Fruit fly (Drosophila melanogaster) whole organism, embryonic: Measurements from ENCODE around the gene Tet.
A peak's percentile ranks its signal among the peaks of the same experiment; 100 is the strongest.

Experiments
- Bteb2 ChIP-seq: fragments of 200-800 bp; sonication (Bioruptor generic); optimal IDR thresholded peaks from 2 replicates; lab custom pipeline; 2016; ENCODE audit warnings: missing biosample characterization, missing genetic modification characterization
- CG10147 ChIP-seq: fragments of 200-800 bp; sonication (Bioruptor generic); optimal IDR thresholded peaks from 2 replicates; lab custom pipeline; 2019; ENCODE audit warnings: missing biosample characterization, mild to moderate bottlenecking, missing genetic modification characterization, moderate library complexity
- CG11093 ChIP-seq: fragments of 200-800 bp; sonication (Bioruptor generic); IDR thresholded peaks from 3 replicates; pipeline ENCODE4 v1.3.6; 2022; ENCODE audit warnings: missing biosample characterization, missing genetic modification characterization
- CG11504 ChIP-seq: fragments of 200-800 bp; sonication (Bioruptor generic); optimal IDR thresholded peaks from 3 replicates; lab custom pipeline; 2019; ENCODE audit warnings: missing biosample characterization, mild to moderate bottlenecking, missing genetic modification characterization, moderate library complexity
- CG12071 ChIP-seq: fragments of 200-800 bp; sonication (Bioruptor generic); optimal IDR thresholded peaks from 3 replicates; lab custom pipeline; 2018; ENCODE audit warnings: missing biosample characterization, mild to moderate bottlenecking, missing genetic modification characterization
- CG12155 ChIP-seq: fragments of 200-800 bp; sonication (Bioruptor generic); optimal IDR thresholded peaks from 3 replicates; lab custom pipeline; 2016; ENCODE audit warnings: missing biosample characterization, missing genetic modification characterization
- CG12236 ChIP-seq: fragments of 200-800 bp; sonication (Bioruptor generic); optimal IDR thresholded peaks from 2 replicates; lab custom pipeline; 2016; ENCODE audit warnings: missing biosample characterization, missing genetic modification characterization
- CG12659 ChIP-seq: fragments of 200-800 bp; sonication (Bioruptor generic); optimal IDR thresholded peaks from 3 replicates; lab custom pipeline; 2017; ENCODE audit warnings: mild to moderate bottlenecking, missing biosample characterization, missing genetic modification reagents, missing genetic modification characterization
- CG14441 ChIP-seq: fragments of 200-800 bp; sonication (Bioruptor generic); IDR thresholded peaks from 2 replicates; pipeline ENCODE4 v1.3.6; 2022; ENCODE audit warnings: missing biosample characterization, missing genetic modification characterization
- CG17328 ChIP-seq: fragments of 200-800 bp; sonication (Bioruptor generic); IDR thresholded peaks from 2 replicates; pipeline ENCODE4 v1.3.6; 2022; ENCODE audit warnings: missing biosample characterization, missing genetic modification characterization
- CG1832 ChIP-seq: fragments of 200-800 bp; sonication (Bioruptor generic); optimal IDR thresholded peaks from 2 replicates; lab custom pipeline; 2017; ENCODE audit warnings: missing biosample characterization, mild to moderate bottlenecking, missing genetic modification characterization, inconsistent platforms
- CG3838 ChIP-seq: fragments of 200-800 bp; sonication (Bioruptor generic); optimal IDR thresholded peaks from 3 replicates; lab custom pipeline; 2016; ENCODE audit warnings: missing biosample characterization, missing genetic modification characterization
- CG4820 ChIP-seq: fragments of 200-800 bp; sonication (Bioruptor generic); optimal IDR thresholded peaks from 3 replicates; lab custom pipeline; 2016; ENCODE audit warnings: missing biosample characterization, missing genetic modification characterization
- CG4854 ChIP-seq: fragments of 200-800 bp; sonication (Bioruptor generic); optimal IDR thresholded peaks from 2 replicates; lab custom pipeline; 2016; ENCODE audit warnings: missing biosample characterization, missing genetic modification characterization, inconsistent platforms
- CG5953 ChIP-seq: fragments of 200-800 bp; sonication (Bioruptor generic); IDR thresholded peaks from 2 replicates; pipeline ENCODE4 v1.3.6; 2022; ENCODE audit warnings: missing biosample characterization, missing genetic modification characterization
- CG6854 ChIP-seq: fragments of 200-800 bp; sonication (Bioruptor generic); optimal IDR thresholded peaks from 3 replicates; lab custom pipeline; 2017; ENCODE audit warnings: missing biosample characterization, mild to moderate bottlenecking, missing genetic modification characterization
- CG7271 ChIP-seq: fragments of 200-800 bp; sonication (Bioruptor generic); optimal IDR thresholded peaks from 2 replicates; lab custom pipeline; 2018; ENCODE audit warnings: missing biosample characterization, mild to moderate bottlenecking, missing genetic modification characterization, moderate library complexity
- CG7839 ChIP-seq: fragments of 200-800 bp; sonication (Bioruptor generic); optimal IDR thresholded peaks from 3 replicates; lab custom pipeline; 2018; ENCODE audit warnings: missing biosample characterization, mild to moderate bottlenecking, missing genetic modification characterization, moderate library complexity
- CG7963 ChIP-seq: fragments of 200-800 bp; sonication (Bioruptor generic); IDR thresholded peaks from 3 replicates; pipeline ENCODE4 v1.3.6; 2022; ENCODE audit warnings: missing biosample characterization, missing genetic modification characterization; ENCODE audit not compliant: partially characterized antibody
- Chrac-16 ChIP-seq: fragments of 200-800 bp; sonication (Bioruptor generic); optimal IDR thresholded peaks from 3 replicates; lab custom pipeline; 2016; ENCODE audit warnings: missing biosample characterization, missing genetic modification characterization
- Dbx ChIP-seq: fragments of 200-800 bp; sonication (Bioruptor generic); IDR thresholded peaks from 3 replicates; pipeline ENCODE4 v1.3.6; 2022; ENCODE audit warnings: missing biosample characterization, missing genetic modification characterization
- Deaf1 ChIP-seq: fragments of 200-800 bp; optimal IDR thresholded peaks from 3 replicates; lab custom pipeline; 2019; ENCODE audit warnings: missing biosample characterization, mild to moderate bottlenecking, missing genetic modification characterization, moderate library complexity
- Dref ChIP-seq: fragments of 200-800 bp; sonication (Bioruptor generic); IDR thresholded peaks from 2 replicates; pipeline ENCODE4 v1.3.6; 2022; ENCODE audit warnings: missing biosample characterization, missing genetic modification characterization
- HLH4C ChIP-seq: fragments of 200-800 bp; sonication (Bioruptor generic); IDR thresholded peaks from 3 replicates; pipeline ENCODE4 v1.3.6; 2022; ENCODE audit warnings: missing biosample characterization, missing genetic modification characterization; ENCODE audit not compliant: partially characterized antibody
- Hr39 ChIP-seq: fragments of >200 bp; optimal IDR thresholded peaks from 2 replicates; lab custom pipeline; 2017
- Mes4 ChIP-seq: fragments of 200-800 bp; sonication (Bioruptor generic); optimal IDR thresholded peaks from 2 replicates; lab custom pipeline; 2016; ENCODE audit warnings: missing biosample characterization, missing genetic modification characterization
- NC2α ChIP-seq: fragments of 200-800 bp; sonication (Bioruptor generic); optimal IDR thresholded peaks from 2 replicates; lab custom pipeline; 2016; ENCODE audit warnings: missing biosample characterization, missing genetic modification characterization
- Optix ChIP-seq: fragments of 200-800 bp; sonication (Bioruptor generic); IDR thresholded peaks from 3 replicates; pipeline ENCODE4 v1.3.6; 2022; ENCODE audit warnings: missing biosample characterization, missing genetic modification characterization
- Sry-β ChIP-seq: fragments of 200-800 bp; sonication (Bioruptor generic); optimal IDR thresholded peaks from 2 replicates; lab custom pipeline; 2018; ENCODE audit warnings: missing biosample characterization, mild to moderate bottlenecking, missing genetic modification characterization, moderate library complexity
- Xrp1 ChIP-seq: fragments of 200-800 bp; sonication (Bioruptor generic); IDR thresholded peaks from 2 replicates; pipeline ENCODE4 v1.3.6; 2022; ENCODE audit warnings: missing biosample characterization, missing genetic modification characterization
- bigmax ChIP-seq: fragments of 200-800 bp; sonication (Bioruptor generic); optimal IDR thresholded peaks from 2 replicates; lab custom pipeline; 2018; ENCODE audit warnings: missing biosample characterization, mild to moderate bottlenecking, missing genetic modification characterization
- cad ChIP-seq: fragments of >200 bp; optimal IDR thresholded peaks from 2 replicates; lab custom pipeline; 2017; ENCODE audit warnings: missing biosample characterization, missing genetic modification characterization
- croc ChIP-seq: fragments of 200-800 bp; sonication (Bioruptor generic); conservative IDR thresholded peaks from 3 replicates; pipeline ENCODE4 v1.3.6; 2022; ENCODE audit warnings: missing biosample characterization, missing genetic modification characterization
- crol ChIP-seq: fragments of 200-800 bp; sonication (Bioruptor generic); IDR thresholded peaks from 2 replicates; pipeline ENCODE4 v1.3.6; 2022; ENCODE audit warnings: missing biosample characterization, missing genetic modification characterization
- dan ChIP-seq: fragments of 200-800 bp; sonication (Bioruptor generic); IDR thresholded peaks from 2 replicates; pipeline ENCODE4 v1.3.6; 2022; ENCODE audit warnings: missing biosample characterization, missing genetic modification characterization
- dm ChIP-seq: fragments of 200-800 bp; sonication (Bioruptor generic); optimal IDR thresholded peaks from 3 replicates; lab custom pipeline; 2016; ENCODE audit warnings: missing biosample characterization, missing genetic modification characterization
- grn ChIP-seq: fragments of 200-800 bp; sonication (Bioruptor generic); optimal IDR thresholded peaks from 3 replicates; lab custom pipeline; 2017; ENCODE audit warnings: missing biosample characterization, missing genetic modification characterization
- gt ChIP-seq: fragments of 200-800 bp; sonication (Bioruptor generic); IDR thresholded peaks from 2 replicates; pipeline ENCODE4 v1.3.6; 2022; ENCODE audit warnings: missing biosample characterization, missing genetic modification characterization
- h ChIP-seq: fragments of >200 bp; optimal IDR thresholded peaks from 2 replicates; lab custom pipeline; 2017
- hbn ChIP-seq: fragments of 200-800 bp; sonication (Bioruptor generic); IDR thresholded peaks from 2 replicates; pipeline ENCODE4 v1.3.6; 2022; ENCODE audit warnings: missing biosample characterization, missing genetic modification characterization; ENCODE audit not compliant: partially characterized antibody
- her ChIP-seq: fragments of 200-800 bp; sonication (Bioruptor generic); optimal IDR thresholded peaks from 2 replicates; lab custom pipeline; 2016; ENCODE audit warnings: missing biosample characterization, missing genetic modification characterization
- ken ChIP-seq: fragments of 200-800 bp; sonication (Bioruptor generic); IDR thresholded peaks from 3 replicates; pipeline ENCODE4 v1.3.6; 2022; ENCODE audit warnings: missing biosample characterization, missing genetic modification characterization
- nmo ChIP-seq: fragments of 200-800 bp; sonication (Bioruptor generic); optimal IDR thresholded peaks from 2 replicates; lab custom pipeline; 2018; ENCODE audit warnings: missing biosample characterization, mild to moderate bottlenecking, missing genetic modification characterization, moderate library complexity
- salm ChIP-seq: fragments of 200-800 bp; sonication (Bioruptor generic); optimal IDR thresholded peaks from 2 replicates; lab custom pipeline; 2018; ENCODE audit warnings: missing biosample characterization, mild to moderate bottlenecking, missing genetic modification characterization
- slp2 ChIP-seq: fragments of 200-800 bp; sonication (Bioruptor generic); optimal IDR thresholded peaks from 2 replicates; lab custom pipeline; 2016; ENCODE audit warnings: missing biosample characterization, missing genetic modification characterization
- so ChIP-seq: fragments of 200-800 bp; sonication (Bioruptor generic); IDR thresholded peaks from 3 replicates; pipeline ENCODE4 v1.3.6; 2022; ENCODE audit warnings: missing biosample characterization, missing genetic modification characterization
- sqz ChIP-seq: fragments of 200-800 bp; sonication (Bioruptor generic); optimal IDR thresholded peaks from 3 replicates; lab custom pipeline; 2018; ENCODE audit warnings: missing biosample characterization, mild to moderate bottlenecking, missing genetic modification characterization
- tgo ChIP-seq: fragments of 200-800 bp; sonication (Bioruptor generic); IDR thresholded peaks from 3 replicates; pipeline ENCODE4 v1.3.6; 2022; ENCODE audit warnings: missing biosample characterization, missing genetic modification characterization
- tll ChIP-seq, 2 experiments: fragments of 200-800 bp in 1 of 2; fragments of >200 bp in 1 of 2; sonication (Bioruptor generic) in 1 of 2; optimal IDR thresholded peaks; 2 replicates each; lab custom pipeline; 2017 to 2019; ENCODE audit warnings: missing biosample characterization in 2 of 2, missing genetic modification characterization in 2 of 2, mild to moderate bottlenecking in 1 of 2, moderate library complexity in 1 of 2
- trh ChIP-seq: fragments of 200-800 bp; sonication (Bioruptor generic); optimal IDR thresholded peaks from 2 replicates; lab custom pipeline; 2016; ENCODE audit warnings: missing biosample characterization, missing genetic modification characterization
- ttk ChIP-seq: fragments of 200-800 bp; sonication (Bioruptor generic); IDR thresholded peaks from 2 replicates; pipeline ENCODE4 v2.1.2; 2022; ENCODE audit warnings: missing biosample characterization, missing genetic modification characterization
- wdn ChIP-seq: fragments of 200-800 bp; sonication (Bioruptor generic); IDR thresholded peaks from 2 replicates; pipeline ENCODE4 v1.3.6; 2022; ENCODE audit warnings: missing biosample characterization, missing genetic modification characterization

Gene Tet

DNA sequence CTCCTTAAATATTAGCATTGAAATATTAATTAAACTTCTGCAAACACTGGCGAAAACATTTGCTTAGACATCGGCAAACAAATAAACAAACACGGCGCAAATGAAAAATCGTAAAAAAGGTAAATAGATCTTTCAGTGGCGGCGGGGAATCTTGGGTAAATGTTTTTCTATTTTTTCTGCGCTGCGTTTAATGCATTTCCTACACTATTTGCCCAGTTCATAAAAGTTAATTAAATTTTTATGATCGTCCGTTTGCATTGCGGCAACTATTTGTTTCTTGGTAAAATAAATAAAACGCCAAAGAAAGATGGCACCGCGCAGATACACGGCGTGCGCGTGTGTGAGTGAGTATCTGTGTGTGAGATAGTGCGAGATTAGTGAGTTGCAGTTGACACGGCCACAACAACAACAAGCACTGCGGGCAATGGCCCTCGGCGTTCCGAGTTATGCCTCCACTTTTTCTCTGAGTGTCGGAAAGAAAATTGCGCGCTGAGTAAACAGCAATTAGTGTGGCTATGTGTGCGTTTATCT lies 80.4 kb downstream of the Tet start (continued):
- TF ChIP-seq Dref (no peak), slp2 (GFP tag; lab: Kevin White, UChicago) (no peak), CG12236 (GFP tag; lab: Kevin White, UChicago) (peak; percentile 47), Chrac-16 (GFP tag; lab: Kevin White, UChicago) (no peak), bigmax (GFP tag; lab: Kevin White, UChicago) (no peak), Hr39 (lab: Kevin White, UChicago) (no peak), CG12155 (no peak), sqz (GFP tag; lab: Kevin White, UChicago) (no peak), nmo (GFP tag; lab: Kevin White, UChicago) (no peak), CG17328 (GFP tag; lab: Robert Waterston, UW) (no peak), Xrp1 (GFP tag; lab: Robert Waterston, UW) (no peak; the same call in 1 of the 2 replicates), Dbx (GFP tag; lab: Robert Waterston, UW) (no peak), cad (GFP tag; lab: Kevin White, UChicago) (no peak), so (peak; percentile 58; the same call in 1 of the 3 replicates), her (GFP tag; lab: Kevin White, UChicago) (peak; percentile 34), CG14441 (GFP tag; lab: Robert Waterston, UW) (peak; percentile 43; the same call in 1 of the 2 replicates), HLH4C (GFP tag; lab: Robert Waterston, UW) (no peak), CG12659 (GFP tag; lab: Kevin White, UChicago) (peak; percentile 0), ttk (GFP tag; lab: Robert Waterston, UW) (no peak), hbn (GFP tag; lab: Robert Waterston, UW) (no peak), CG10147 (GFP tag; lab: Kevin White, UChicago) (peak; percentile 10), wdn (GFP tag; lab: Robert Waterston, UW) (0 out of 2 replicates have a peak, but pooled peaks have one; percentile 33), Mes4 (peak; percentile 40), CG7839 (tag; lab: Kevin White, UChicago) (no peak), CG11504 (tag; lab: Kevin White, UChicago) (peak; percentile 59), tll (GFP tag; optimal IDR thresholded peaks at IDR 0.05; lab: Kevin White, UChicago) (peak in 1 of 2 experiments; percentile 60), CG7963 (GFP tag; lab: Robert Waterston, UW) (no peak), CG11093 (GFP tag; lab: Robert Waterston, UW) (no peak), croc (GFP tag; lab: Robert Waterston, UW) (no peak), Optix (no peak), ken (GFP tag; lab: Robert Waterston, UW) (no peak), tgo (GFP tag; lab: Robert Waterston, UW) (no peak), salm (tag; lab: Kevin White, UChicago) (peak; percentile 87), CG3838 (no peak), CG1832 (no peak), trh (no peak), CG6854 (GFP tag; lab: Kevin White, UChicago) (no peak), dm (GFP tag; lab: Kevin White, UChicago) (no peak), Sry-β (GFP tag; lab: Kevin White, UChicago) (no peak), CG4854 (GFP tag; lab: Kevin White, UChicago) (no peak), Deaf1 (no peak), CG12071 (GFP tag; lab: Kevin White, UChicago) (peak; percentile 65), dan (GFP tag; lab: Robert Waterston, UW) (no peak), grn (peak; percentile 88), NC2α (GFP tag; lab: Kevin White, UChicago) (peak; percentile 0), CG7271 (tag; lab: Kevin White, UChicago) (peak; percentile 56), Bteb2 (no peak), CG4820 (GFP tag; lab: Kevin White, UChicago) (no peak), gt (no peak), h (no peak), CG5953 (GFP tag; lab: Robert Waterston, UW) (peak; percentile 14; the same call in 1 of the 2 replicates), crol (GFP tag; lab: Robert Waterston, UW) (no peak)
